Fruit fly (Drosophila melanogaster): ENCODE results near the gene Pfdn1.

Pfdn1 gene

DNA sequence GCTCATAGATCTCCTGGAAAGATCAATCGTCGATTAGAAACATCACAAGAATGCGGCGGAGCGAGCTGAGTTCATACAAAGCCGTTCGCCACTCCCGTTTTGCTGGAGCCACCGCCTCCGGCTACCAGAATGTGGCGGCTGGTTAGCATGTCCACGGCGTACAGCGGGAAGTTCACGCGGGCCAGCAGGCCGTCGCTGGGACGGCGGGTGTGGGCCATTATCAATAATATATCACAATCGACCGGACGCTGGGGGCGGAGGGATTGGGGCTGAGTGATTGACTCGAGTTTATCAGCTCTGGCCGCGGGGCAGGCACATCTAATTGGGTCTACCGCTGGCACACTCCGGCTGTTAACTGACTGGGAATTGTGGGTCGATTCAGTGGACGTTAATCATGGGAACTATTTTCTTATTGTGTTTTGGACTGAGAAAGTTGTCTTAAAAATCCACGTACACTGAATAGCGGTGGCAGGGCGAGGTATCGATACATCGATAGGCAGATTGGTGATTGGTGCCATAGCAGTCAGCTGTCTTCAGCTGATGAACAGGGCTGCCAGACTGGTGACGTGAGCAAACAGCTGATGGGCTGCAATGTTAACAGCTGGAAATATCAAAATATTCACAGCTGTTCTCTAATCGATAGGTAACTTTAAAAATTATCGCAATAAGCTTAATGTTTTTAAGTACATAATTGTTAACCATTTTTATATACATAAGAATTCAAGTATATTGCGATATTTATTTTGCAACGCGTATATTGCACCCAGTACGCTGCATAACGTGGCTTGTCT lies 29.8 kb downstream of the Pfdn1 start, which contains the start of gene CG9175 (continued):
- TF ChIP-seq CG10274 (GFP tag; optimal IDR thresholded peaks at IDR 0.05) = no peak
- no peak for TF ChIP-seq wdn (GFP tag; IDR thresholded peaks at IDR 0.05)
- peak; percentile 42 for TF ChIP-seq ERR (GFP tag; optimal IDR thresholded peaks at IDR 0.05)
- peak; percentile 18 for TF ChIP-seq CG12071 (GFP tag; optimal IDR thresholded peaks at IDR 0.05)
- TF ChIP-seq amos (GFP tag; IDR thresholded peaks at IDR 0.05; ENCODE audit: partially characterized antibody) = peak; percentile 98
- TF ChIP-seq CG18011 (GFP tag; optimal IDR thresholded peaks at IDR 0.05) = peak; percentile 100
- TF ChIP-seq ewg (GFP tag; optimal IDR thresholded peaks at IDR 0.05) = peak; percentile 20
- no peak for TF ChIP-seq ap (GFP tag; IDR thresholded peaks at IDR 0.05)
- no peak for TF ChIP-seq ara (GFP tag; IDR thresholded peaks at IDR 0.05)
- TF ChIP-seq dan (GFP tag; IDR thresholded peaks at IDR 0.05) = no peak
- TF ChIP-seq fd3F (GFP tag; optimal IDR thresholded peaks at IDR 0.05) = no peak
- no peak for TF ChIP-seq CG17612 (GFP tag; IDR thresholded peaks at IDR 0.05)
- no peak for TF ChIP-seq da (GFP tag; optimal IDR thresholded peaks at IDR 0.05)
- 0 out of 2 replicates have a peak, but pooled peaks have one; percentile 32 for TF ChIP-seq slbo (GFP tag; IDR thresholded peaks at IDR 0.05)
- no peak for TF ChIP-seq z (GFP tag; IDR thresholded peaks at IDR 0.05)
- no peak for TF ChIP-seq zf30C (GFP tag; optimal IDR thresholded peaks at IDR 0.05)
- no peak for TF ChIP-seq esg (GFP tag; conservative IDR thresholded peaks at IDR 0.05)
- TF ChIP-seq sob (GFP tag; IDR thresholded peaks at IDR 0.05) = peak; percentile 74
- peak; percentile 93 for TF ChIP-seq Scr (GFP tag; IDR thresholded peaks at IDR 0.05; ENCODE audit: partially characterized antibody)
- no peak for TF ChIP-seq CG17328 (GFP tag; IDR thresholded peaks at IDR 0.05)
- TF ChIP-seq tx (GFP tag; optimal IDR thresholded peaks at IDR 0.05) = peak; percentile 39
- peak; percentile 75; the same call in 1 of the 2 replicates for TF ChIP-seq nerfin-2 (GFP tag; IDR thresholded peaks at IDR 0.05; ENCODE audit: partially characterized antibody)
- TF ChIP-seq CG12236 (GFP tag; optimal IDR thresholded peaks at IDR 0.05) = no peak
- no peak for TF ChIP-seq tgo (GFP tag; IDR thresholded peaks at IDR 0.05)
- peak; percentile 42 for TF ChIP-seq Meics (GFP tag; optimal IDR thresholded peaks at IDR 0.05)
- peak; percentile 22 for TF ChIP-seq Blimp-1 (GFP tag; optimal IDR thresholded peaks at IDR 0.05)
- TF ChIP-seq CG33213 (GFP tag; optimal IDR thresholded peaks at IDR 0.05) = peak; percentile 70
- TF ChIP-seq Lpt (GFP tag; optimal IDR thresholded peaks at IDR 0.05) = no peak
- peak; percentile 6 for TF ChIP-seq vfl (GFP tag; optimal IDR thresholded peaks at IDR 0.05)
- TF ChIP-seq CG9817 (tag; optimal IDR thresholded peaks at IDR 0.05) = peak; percentile 46
- no peak for TF ChIP-seq Fer2 (tag; optimal IDR thresholded peaks at IDR 0.05)
- TF ChIP-seq E2f2 (GFP tag; IDR thresholded peaks at IDR 0.05) = peak; percentile 55; the same call in 1 of the 2 replicates
- no peak for TF ChIP-seq btn (GFP tag; optimal IDR thresholded peaks at IDR 0.05)
- TF ChIP-seq bbx (GFP tag; IDR thresholded peaks at IDR 0.05; ENCODE audit: partially characterized antibody) = peak; percentile 97
- TF ChIP-seq p53 (GFP tag; optimal IDR thresholded peaks at IDR 0.05) = peak; percentile 44
- no peak for TF ChIP-seq CG10565 (GFP tag; optimal IDR thresholded peaks at IDR 0.05)
- peak; percentile 58; the same call in 1 of the 2 replicates for TF ChIP-seq cas (GFP tag; IDR thresholded peaks at IDR 0.05)
- peak; percentile 34 for TF ChIP-seq CG7271 (tag; optimal IDR thresholded peaks at IDR 0.05)
- TF ChIP-seq sens-2 (GFP tag; IDR thresholded peaks at IDR 0.05) = no peak
- TF ChIP-seq sd (tag; optimal IDR thresholded peaks at IDR 0.05) = peak; percentile 66
- peak; percentile 23 for TF ChIP-seq wek (GFP tag; optimal IDR thresholded peaks at IDR 0.05)
- TF ChIP-seq CG4404 (GFP tag; IDR thresholded peaks at IDR 0.05) = no peak
- TF ChIP-seq CG1233 (GFP tag; optimal IDR thresholded peaks at IDR 0.05) = no peak
- TF ChIP-seq CG6791 (GFP tag; IDR thresholded peaks at IDR 0.05; ENCODE audit: partially characterized antibody) = peak; percentile 94
- no peak for TF ChIP-seq hth (optimal IDR thresholded peaks at IDR 0.05)
- TF ChIP-seq her (GFP tag; optimal IDR thresholded peaks at IDR 0.05) = peak; percentile 72
- no peak for TF ChIP-seq peb (GFP tag; IDR thresholded peaks at IDR 0.05)
- TF ChIP-seq cato (GFP tag; optimal IDR thresholded peaks at IDR 0.05; ENCODE audit: borderline replicate concordance) = no peak
- no peak for TF ChIP-seq Neu2 (GFP tag; optimal IDR thresholded peaks at IDR 0.05; ENCODE audit: borderline replicate concordance)

Measured in whole organism, embryonic.